Worm (Caenorhabditis elegans) whole organism, L4 larva: ENCODE results near the gene sur-7.

Experiments
- jun-1 ChIP-seq: fragments of 150-350 bp; optimal IDR thresholded peaks from 2 replicates; lab custom pipeline; 2014; ENCODE audit warnings: missing biosample characterization, missing genetic modification reagents, missing genetic modification characterization
- snpc-4 ChIP-seq: fragments of 150-350 bp; optimal IDR thresholded peaks from 2 replicates; lab custom pipeline; 2014; ENCODE audit warnings: missing biosample characterization, missing genetic modification characterization

- no peak for TF ChIP-seq jun-1 (tag; lab: Kevin White, UChicago)
- no peak for TF ChIP-seq snpc-4 (tag; lab: Kevin White, UChicago)
Measured at ce11 chrX:16352503-16352902, 23.9 kb upstream of the sur-7 start.
